Worm (Caenorhabditis elegans): Measurements from ENCODE around the gene str-102.

DNA sequence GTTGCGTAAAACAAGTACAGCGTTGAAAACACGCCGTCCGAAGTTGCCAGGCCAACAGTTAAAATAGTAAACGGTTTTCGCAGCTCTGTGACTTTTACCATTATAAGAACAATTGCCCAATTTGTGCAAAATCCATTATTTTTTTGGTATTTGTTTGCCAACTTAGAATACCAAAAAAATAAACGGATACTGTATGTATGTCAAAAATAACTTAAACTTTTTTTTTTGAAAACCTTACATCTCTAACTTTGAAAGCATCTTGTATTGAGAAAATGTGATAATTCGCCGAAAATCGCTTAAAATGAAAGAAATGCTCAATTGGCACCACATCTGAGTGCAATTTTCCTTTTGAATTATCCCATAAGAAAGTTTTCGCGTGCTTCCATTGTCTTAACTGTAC is 13.9 kb downstream of the str-102 start, which contains the start of gene fbxa-199:
- TF ChIP-seq ztf-11 (tag; optimal IDR thresholded peaks at IDR 0.05) (no peak), unc-130 (GFP tag; optimal IDR thresholded peaks at IDR 0.05) (no peak), nhr-76 (tag; optimal IDR thresholded peaks at IDR 0.05) (no peak), set-16 (GFP tag; IDR thresholded peaks at IDR 0.05) (no peak), T20F7.1 (GFP tag; optimal IDR thresholded peaks at IDR 0.05) (no peak), dpl-1 (GFP tag; optimal IDR thresholded peaks at IDR 0.05) (no peak), F10B5.3 (tag; optimal IDR thresholded peaks at IDR 0.05) (no peak), mep-1 (tag; optimal IDR thresholded peaks at IDR 0.05) (no peak), aly-2 (tag; optimal IDR thresholded peaks at IDR 0.05) (no peak), fkh-10 (GFP tag; optimal IDR thresholded peaks at IDR 0.05) (no peak), sdz-12 (GFP tag; optimal IDR thresholded peaks at IDR 0.05) (no peak), nhr-77 (tag; optimal IDR thresholded peaks at IDR 0.05) (no peak), unc-39 (tag; optimal IDR thresholded peaks at IDR 0.05) (no peak), lin-39 (tag; optimal IDR thresholded peaks at IDR 0.05) (no peak)

Data from whole organism, L4 larva.